Fruit fly (Drosophila melanogaster) whole organism, wandering third instar larva: Measurements from ENCODE around the gene CG34133.

ENCODE experiments used
- CG9705 ChIP-seq: fragments of 200-800 bp; sonication (Bioruptor generic); optimal IDR thresholded peaks from 2 replicates; lab custom pipeline; 2018; ENCODE audit warnings: missing biosample characterization, mild to moderate bottlenecking, missing genetic modification characterization
- Dfd ChIP-seq: fragments of >200 bp; optimal IDR thresholded peaks from 2 replicates; lab custom pipeline; 2017; ENCODE audit warnings: missing biosample characterization, missing genetic modification characterization
- HLH106 ChIP-seq: fragments of 200-800 bp; optimal IDR thresholded peaks from 3 replicates; lab custom pipeline; 2019; ENCODE audit warnings: missing biosample characterization, mild to moderate bottlenecking, missing genetic modification characterization, moderate library complexity
- Hr78 ChIP-seq: fragments of >200 bp; optimal IDR thresholded peaks from 2 replicates; lab custom pipeline; 2017; ENCODE audit warnings: missing biosample characterization, missing genetic modification characterization
- Myc ChIP-seq: fragments of >200 bp; optimal IDR thresholded peaks from 2 replicates; lab custom pipeline; 2017
- N ChIP-seq: fragments of >200 bp; optimal IDR thresholded peaks from 2 replicates; lab custom pipeline; 2018; ENCODE audit warnings: missing biosample characterization, missing external identifiers, missing genetic modification characterization
- dsf ChIP-seq: sonication (Bioruptor generic); optimal IDR thresholded peaks from 2 replicates; lab custom pipeline; 2016; ENCODE audit warnings: missing biosample characterization, missing genetic modification characterization, borderline replicate concordance
- fru ChIP-seq: fragments of 200-800 bp; sonication (Bioruptor generic); optimal IDR thresholded peaks from 3 replicates; lab custom pipeline; 2016; ENCODE audit warnings: missing biosample characterization, mild to moderate bottlenecking, missing genetic modification characterization
- h ChIP-seq: fragments of 200-800 bp; sonication (Bioruptor generic); optimal IDR thresholded peaks from 3 replicates; lab custom pipeline; 2016; ENCODE audit warnings: missing biosample characterization, mild to moderate bottlenecking, missing genetic modification characterization
- jim ChIP-seq: fragments of 175-275, 200-325 bp; sonication (Bioruptor generic); optimal IDR thresholded peaks from 2 replicates; lab custom pipeline; 2016; ENCODE audit warnings: missing biosample characterization, mild to moderate bottlenecking, missing genetic modification characterization
- pan ChIP-seq: fragments of >200 bp; optimal IDR thresholded peaks from 2 replicates; lab custom pipeline; 2017
- psq ChIP-seq: fragments of 200-800 bp; sonication (Bioruptor generic); optimal IDR thresholded peaks from 3 replicates; lab custom pipeline; 2017; ENCODE audit warnings: missing biosample characterization, mild to moderate bottlenecking, missing genetic modification characterization, moderate library complexity
- woc ChIP-seq: sonication (Bioruptor generic); optimal IDR thresholded peaks from 2 replicates; lab custom pipeline; 2016; ENCODE audit warnings: missing biosample characterization, mild to moderate bottlenecking, missing genetic modification characterization

- TF ChIP-seq pan (no peak), dsf (no peak), h (GFP tag; lab: Kevin White, UChicago) (no peak), HLH106 (tag; lab: Kevin White, UChicago) (no peak), Dfd (GFP tag; lab: Kevin White, UChicago) (no peak), Myc (lab: Kevin White, UChicago) (no peak), jim (GFP tag; lab: Kevin White, UChicago) (no peak), woc (GFP tag; lab: Kevin White, UChicago) (no peak), N (GFP tag; lab: Kevin White, UChicago) (no peak), CG9705 (GFP tag; lab: Kevin White, UChicago) (no peak), psq (GFP tag; lab: Kevin White, UChicago) (no peak), fru (GFP tag; lab: Kevin White, UChicago) (no peak), Hr78 (GFP tag; lab: Kevin White, UChicago) (no peak)
Measured at dm6 chr3R:29838751-29839150, 30.4 kb upstream of the CG34133 start.
